Worm (Caenorhabditis elegans) whole organism, L1 larva: Measurements from ENCODE around the gene pfd-4.

ENCODE experiments used
- ama-1 ChIP-seq: fragments of 150-350 bp; optimal IDR thresholded peaks from 2 replicates; lab custom pipeline; 2014
- fkh-10 ChIP-seq: sonication (generic microtip); optimal IDR thresholded peaks from 2 replicates; lab custom pipeline; 2017; ENCODE audit warnings: missing biosample characterization, missing genetic modification reagents, missing genetic modification characterization
- fos-1 ChIP-seq: fragments of 150-350 bp; optimal IDR thresholded peaks from 2 replicates; lab custom pipeline; 2014; ENCODE audit warnings: missing biosample characterization, missing genetic modification characterization
- skn-1 ChIP-seq: fragments of 150-350 bp; optimal IDR thresholded peaks from 2 replicates; lab custom pipeline; 2014; ENCODE audit warnings: missing biosample characterization, missing genetic modification characterization
- unc-62 ChIP-seq: fragments of 150-350 bp; optimal IDR thresholded peaks from 2 replicates; lab custom pipeline; 2014; ENCODE audit warnings: missing biosample characterization, missing genetic modification reagents, missing genetic modification characterization

- no peak for TF ChIP-seq fkh-10 (GFP tag; lab: Kevin White, UChicago)
- TF ChIP-seq ama-1 = no peak
- TF ChIP-seq unc-62 (GFP tag; lab: Kevin White, UChicago) = no peak
- no peak for TF ChIP-seq skn-1
- no peak for TF ChIP-seq fos-1
These were observed 5.5 kb downstream of the pfd-4 start, which contains the start of gene edg-1 for ce11 chrIV:11320500-11320899.
